Fruit fly (Drosophila melanogaster): Measurements from ENCODE around the gene CG34436.

Gene CG34436

dm6 chr3R:28291038-28291437 lies 8.7 kb downstream of the CG34436 start, which contains the start of gene Mst98Ca:
Mst98Ca (plus strand) TSS chr3R:28291338.
- no peak for TF ChIP-seq woc (GFP tag; optimal IDR thresholded peaks at IDR 0.05)
- no peak for TF ChIP-seq Hnf4 (GFP tag; optimal IDR thresholded peaks at IDR 0.05)
- no peak for TF ChIP-seq fru (GFP tag; optimal IDR thresholded peaks at IDR 0.05)
- TF ChIP-seq tai (GFP tag; optimal IDR thresholded peaks at IDR 0.05) = no peak
- TF ChIP-seq usp (GFP tag; optimal IDR thresholded peaks at IDR 0.05) = no peak

dm6 chr3R:28292498-28292897 lies 10.1 kb downstream of the CG34436 start, which contains the start of gene Mst98Cb:
Mst98Cb (plus strand) TSS chr3R:28292798.
- TF ChIP-seq Sp1 (GFP tag; optimal IDR thresholded peaks at IDR 0.05) (no peak), OdsH (GFP tag; optimal IDR thresholded peaks at IDR 0.05) (no peak), Myc (optimal IDR thresholded peaks at IDR 0.05) (no peak), Mio (GFP tag; optimal IDR thresholded peaks at IDR 0.05) (no peak), foxo (GFP tag; optimal IDR thresholded peaks at IDR 0.05) (no peak), dmrt93B (GFP tag; optimal IDR thresholded peaks at IDR 0.05) (no peak), Hr78 (GFP tag; optimal IDR thresholded peaks at IDR 0.05) (no peak), tai (GFP tag; optimal IDR thresholded peaks at IDR 0.05) (no peak), dl (GFP tag; optimal IDR thresholded peaks at IDR 0.05; ENCODE audit: insufficient read depth in 1 of 2, partially characterized antibody in 2 of 2) (no peak), woc (GFP tag; optimal IDR thresholded peaks at IDR 0.05) (no peak), CG32264 (GFP tag; optimal IDR thresholded peaks at IDR 0.05) (no peak), fru (GFP tag; optimal IDR thresholded peaks at IDR 0.05) (no peak), rgr (GFP tag; optimal IDR thresholded peaks at IDR 0.05) (no peak), psq (GFP tag; optimal IDR thresholded peaks at IDR 0.05) (no peak), sage (GFP tag; optimal IDR thresholded peaks at IDR 0.05) (no peak)

dm6 chr3R:28293748-28294147 lies 11.4 kb downstream of the CG34436 start, which contains the start of gene UQCR-14L:
UQCR-14L (plus strand) TSS chr3R:28294048.
- TF ChIP-seq psq (GFP tag; optimal IDR thresholded peaks at IDR 0.05) (no peak), brk (GFP tag; optimal IDR thresholded peaks at IDR 0.05) (no peak), br (GFP tag; optimal IDR thresholded peaks at IDR 0.05) (no peak), tai (GFP tag; optimal IDR thresholded peaks at IDR 0.05) (no peak), GATAd (GFP tag; optimal IDR thresholded peaks at IDR 0.05) (no peak), CG9705 (GFP tag; optimal IDR thresholded peaks at IDR 0.05) (no peak), fru (GFP tag; optimal IDR thresholded peaks at IDR 0.05) (no peak)

- TF ChIP-seq CG32264 (GFP tag; optimal IDR thresholded peaks at IDR 0.05) (no peak), ey (GFP tag; optimal IDR thresholded peaks at IDR 0.05) (no peak)
These were observed 15.1 kb downstream of the CG34436 start for dm6 chr3R:28297513-28297912.

dm6 chr3R:28304505-28304904 lies 22.1 kb downstream of the CG34436 start, which contains the start of gene CG12516:
CG12516 (minus strand) TSS chr3R:28304605.
- TF ChIP-seq tai (GFP tag; optimal IDR thresholded peaks at IDR 0.05) (no peak), ey (GFP tag; optimal IDR thresholded peaks at IDR 0.05) (no peak), Hr83 (GFP tag; optimal IDR thresholded peaks at IDR 0.05; ENCODE audit: poor library complexity, severe bottlenecking) (no peak), Vsx2 (GFP tag; optimal IDR thresholded peaks at IDR 0.05; ENCODE audit: partially characterized antibody) (no peak), sage (GFP tag; optimal IDR thresholded peaks at IDR 0.05) (no peak), fru (GFP tag; optimal IDR thresholded peaks at IDR 0.05) (no peak), Dfd (GFP tag; optimal IDR thresholded peaks at IDR 0.05) (no peak), h (GFP tag; optimal IDR thresholded peaks at IDR 0.05) (no peak), dmrt93B (GFP tag; optimal IDR thresholded peaks at IDR 0.05) (no peak), foxo (GFP tag; optimal IDR thresholded peaks at IDR 0.05) (no peak), dl (GFP tag; optimal IDR thresholded peaks at IDR 0.05; ENCODE audit: insufficient read depth in 1 of 2, partially characterized antibody in 2 of 2) (no peak), GATAd (GFP tag; optimal IDR thresholded peaks at IDR 0.05) (no peak), Myc (optimal IDR thresholded peaks at IDR 0.05) (no peak), CrebA (GFP tag; optimal IDR thresholded peaks at IDR 0.05; ENCODE audit: borderline replicate concordance) (no peak), sv (GFP tag; optimal IDR thresholded peaks at IDR 0.05) (no peak), Sp1 (GFP tag; optimal IDR thresholded peaks at IDR 0.05) (no peak), br (GFP tag; optimal IDR thresholded peaks at IDR 0.05) (no peak), pan (optimal IDR thresholded peaks at IDR 0.05) (no peak)

- TF ChIP-seq woc (GFP tag; optimal IDR thresholded peaks at IDR 0.05) (no peak), Hr83 (GFP tag; optimal IDR thresholded peaks at IDR 0.05; ENCODE audit: poor library complexity, severe bottlenecking) (no peak), lola (GFP tag; optimal IDR thresholded peaks at IDR 0.05) (no peak), Sp1 (GFP tag; optimal IDR thresholded peaks at IDR 0.05) (no peak), dl (GFP tag; optimal IDR thresholded peaks at IDR 0.05; ENCODE audit: insufficient read depth in 1 of 2, partially characterized antibody in 2 of 2) (no peak)
These were observed 23.6 kb downstream of the CG34436 start for dm6 chr3R:28305959-28306358.

All from whole organism, wandering third instar larva.